Worm (Caenorhabditis elegans) whole organism, L4 larva: Measurements from ENCODE around the gene C49A9.2.

ENCODE experiments used
- D1046.2 ChIP-seq: fragments of 200-800 bp; sonication (Bioruptor generic); IDR thresholded peaks from 2 replicates; pipeline ENCODE4 v1.3.6; 2022; ENCODE audit warnings: missing genetic modification characterization, missing compliant biosample characterization
- F10B5.3 ChIP-seq: sonication (generic microtip); optimal IDR thresholded peaks from 2 replicates; lab custom pipeline; 2016; ENCODE audit warnings: mild to moderate bottlenecking, missing genetic modification characterization, missing compliant biosample characterization
- Y5F2A.4 ChIP-seq: fragments of 200-800 bp; sonication (Bioruptor generic); optimal IDR thresholded peaks from 2 replicates; lab custom pipeline; 2018; ENCODE audit warnings: mild to moderate bottlenecking, missing genetic modification characterization, missing compliant biosample characterization
- arid-1 ChIP-seq: fragments of 200-800 bp; sonication (Bioruptor generic); conservative IDR thresholded peaks from 2 replicates; pipeline ENCODE4 v1.3.6; 2022; ENCODE audit warnings: missing genetic modification reagents, missing genetic modification characterization, missing compliant biosample characterization
- attf-4 ChIP-seq: sonication (generic microtip); optimal IDR thresholded peaks from 3 replicates; lab custom pipeline; 2017; ENCODE audit warnings: missing biosample characterization, missing genetic modification characterization
- ceh-62 ChIP-seq: sonication (generic microtip); optimal IDR thresholded peaks from 2 replicates; lab custom pipeline; 2017; ENCODE audit warnings: missing biosample characterization, missing genetic modification characterization
- ces-1 ChIP-seq: fragments of 150-350 bp; sonication (generic microtip); optimal IDR thresholded peaks from 4 replicates; lab custom pipeline; 2014; ENCODE audit warnings: missing biosample characterization, missing genetic modification reagents, missing genetic modification characterization
- daf-12 ChIP-seq: fragments of 150-350 bp; optimal IDR thresholded peaks from 2 replicates; lab custom pipeline; 2014; ENCODE audit warnings: missing biosample characterization, missing genetic modification reagents, missing genetic modification characterization
- daf-16 ChIP-seq, 3 experiments: sonication (generic microtip); optimal IDR thresholded peaks; 2 replicates each; lab custom pipeline; 2016 to 2017; ENCODE audit warnings: missing genetic modification characterization in 3 of 3, missing genetic modification reagents in 3 of 3, mild to moderate bottlenecking in 2 of 3, missing compliant biosample characterization in 2 of 3, missing biosample characterization in 1 of 3, moderate library complexity in 1 of 3
- daf-19 ChIP-seq: fragments of 200-800 bp; sonication (Bioruptor generic); conservative IDR thresholded peaks from 2 replicates; pipeline ENCODE4 v1.3.6; 2022; ENCODE audit warnings: missing genetic modification characterization, missing compliant biosample characterization
- daf-8 ChIP-seq: fragments of 200-800 bp; sonication (Bioruptor generic); IDR thresholded peaks from 2 replicates; pipeline ENCODE4 v1.3.6; 2022; ENCODE audit warnings: missing genetic modification characterization, missing compliant biosample characterization
- dmd-6 ChIP-seq: fragments of 200-800 bp; sonication (Bioruptor generic); IDR thresholded peaks from 2 replicates; pipeline ENCODE4 v1.3.6; 2022; ENCODE audit warnings: missing genetic modification reagents, missing genetic modification characterization, missing compliant biosample characterization
- dmd-9 ChIP-seq: fragments of 200-800 bp; sonication (Bioruptor generic); IDR thresholded peaks from 2 replicates; pipeline ENCODE4 v1.3.6; 2022; ENCODE audit warnings: missing genetic modification reagents, missing genetic modification characterization, missing compliant biosample characterization
- dpl-1 ChIP-seq: fragments of 150-350 bp; optimal IDR thresholded peaks from 2 replicates; lab custom pipeline; 2014; ENCODE audit warnings: missing biosample characterization, missing genetic modification reagents, missing genetic modification characterization
- hlh-11 ChIP-seq: fragments of 200-800 bp; sonication (Bioruptor generic); optimal IDR thresholded peaks from 2 replicates; lab custom pipeline; 2018; ENCODE audit warnings: mild to moderate bottlenecking, missing genetic modification characterization, missing compliant biosample characterization
- lim-7 ChIP-seq: fragments of 200-800 bp; sonication (Bioruptor generic); IDR thresholded peaks from 2 replicates; pipeline ENCODE4 v1.3.6; 2022; ENCODE audit warnings: missing genetic modification characterization, missing compliant biosample characterization
- lin-1 ChIP-seq: fragments of 200-800 bp; sonication (Bioruptor generic); IDR thresholded peaks from 2 replicates; pipeline ENCODE4 v1.3.6; 2022; ENCODE audit warnings: missing genetic modification reagents, missing genetic modification characterization, missing compliant biosample characterization
- lin-13 ChIP-seq: fragments of 150-350 bp; optimal IDR thresholded peaks from 2 replicates; lab custom pipeline; 2014; ENCODE audit warnings: missing biosample characterization, missing genetic modification reagents, missing genetic modification characterization
- lin-15B ChIP-seq: fragments of 150-350 bp; sonication (generic microtip); optimal IDR thresholded peaks from 3 replicates; lab custom pipeline; 2014; ENCODE audit warnings: missing biosample characterization, missing genetic modification characterization
- lin-38 ChIP-seq: fragments of 200-800 bp; sonication (Bioruptor generic); IDR thresholded peaks from 2 replicates; pipeline ENCODE4 v1.3.6; 2022; ENCODE audit warnings: missing genetic modification reagents, missing genetic modification characterization, missing compliant biosample characterization
- lin-39 ChIP-seq: fragments of 150-350 bp; optimal IDR thresholded peaks from 2 replicates; lab custom pipeline; 2014; ENCODE audit warnings: missing biosample characterization, missing genetic modification reagents, missing genetic modification characterization
- madf-5 ChIP-seq, 2 experiments: fragments of 200-800 bp; sonication (Bioruptor generic); IDR thresholded peaks; 2 replicates each; pipeline ENCODE4 v1.3.6; 2022; ENCODE audit warnings: missing compliant biosample characterization in 2 of 2, missing genetic modification characterization in 2 of 2
- mep-1 ChIP-seq: fragments of 150-350 bp; sonication (generic microtip); optimal IDR thresholded peaks from 3 replicates; lab custom pipeline; 2014; ENCODE audit warnings: missing biosample characterization, missing genetic modification characterization
- mxl-3 ChIP-seq: fragments of 200-800 bp; sonication (Bioruptor generic); optimal IDR thresholded peaks from 2 replicates; lab custom pipeline; 2018; ENCODE audit warnings: mild to moderate bottlenecking, missing genetic modification characterization, missing compliant biosample characterization
- nhr-11 ChIP-seq: fragments of 150-350 bp; optimal IDR thresholded peaks from 2 replicates; lab custom pipeline; 2014; ENCODE audit warnings: missing biosample characterization, missing genetic modification characterization
- nhr-28 ChIP-seq: fragments of 150-350 bp; optimal IDR thresholded peaks from 2 replicates; lab custom pipeline; 2014; ENCODE audit warnings: missing biosample characterization, missing genetic modification characterization
- nhr-48 ChIP-seq: sonication (generic microtip); optimal IDR thresholded peaks from 2 replicates; lab custom pipeline; 2016; ENCODE audit warnings: mild to moderate bottlenecking, missing genetic modification characterization, missing compliant biosample characterization
- nhr-6 ChIP-seq: fragments of 150-350 bp; optimal IDR thresholded peaks from 2 replicates; lab custom pipeline; 2014; ENCODE audit warnings: missing biosample characterization, missing genetic modification characterization
- nhr-76 ChIP-seq: fragments of 150-350 bp; optimal IDR thresholded peaks from 2 replicates; lab custom pipeline; 2014; ENCODE audit warnings: missing biosample characterization, missing genetic modification characterization
- saeg-2 ChIP-seq: fragments of 200-800 bp; sonication (Bioruptor generic); IDR thresholded peaks from 2 replicates; pipeline ENCODE4 v1.3.6; 2022; ENCODE audit warnings: missing genetic modification reagents, missing genetic modification characterization, missing compliant biosample characterization
- sdz-12 ChIP-seq: fragments of 200-800 bp; sonication (Bioruptor generic); optimal IDR thresholded peaks from 2 replicates; lab custom pipeline; 2018; ENCODE audit warnings: mild to moderate bottlenecking, missing genetic modification characterization, missing compliant biosample characterization
- spr-1 ChIP-seq: sonication (generic microtip); optimal IDR thresholded peaks from 2 replicates; lab custom pipeline; 2016; ENCODE audit warnings: mild to moderate bottlenecking, missing genetic modification characterization, missing compliant biosample characterization
- spr-3 ChIP-seq: fragments of 200-800 bp; sonication (Bioruptor generic); optimal IDR thresholded peaks from 2 replicates; lab custom pipeline; 2018; ENCODE audit warnings: mild to moderate bottlenecking, missing genetic modification characterization, missing compliant biosample characterization
- tag-97 ChIP-seq: fragments of 200-800 bp; sonication (Bioruptor generic); IDR thresholded peaks from 2 replicates; pipeline ENCODE4 v1.3.6; 2022; ENCODE audit warnings: missing genetic modification characterization, missing compliant biosample characterization
- unc-130 ChIP-seq: sonication (generic microtip); optimal IDR thresholded peaks from 2 replicates; lab custom pipeline; 2016; ENCODE audit warnings: missing genetic modification reagents, missing genetic modification characterization, missing compliant biosample characterization
- unc-62 ChIP-seq, 3 experiments: fragments of 150-350 bp in 1 of 3; sonication (generic microtip); optimal IDR thresholded peaks in 2 of 3; peaks in 1 of 3; 1 replicate in 1 of 3; 2 replicates in 2 of 3; lab custom pipeline; 2014 to 2017; ENCODE audit warnings: missing biosample characterization in 3 of 3, missing genetic modification characterization in 3 of 3, missing genetic modification reagents in 3 of 3, missing genotype in 1 of 3
- zfp-2 ChIP-seq: sonication (generic microtip); optimal IDR thresholded peaks from 2 replicates; lab custom pipeline; 2016; ENCODE audit warnings: mild to moderate bottlenecking, missing genetic modification characterization, missing compliant biosample characterization
- zip-2 ChIP-seq: fragments of 150-350 bp; optimal IDR thresholded peaks from 2 replicates; lab custom pipeline; 2014; ENCODE audit warnings: missing biosample characterization, missing genetic modification characterization
- ztf-11 ChIP-seq: fragments of 150-350 bp; optimal IDR thresholded peaks from 2 replicates; lab custom pipeline; 2014; ENCODE audit warnings: missing biosample characterization, missing genetic modification characterization

Gene C49A9.2

ce11 chrIV:6232769-6233290 lies 7.6 kb downstream of the C49A9.2 start, which contains the start of gene F58F9.3 (continued):
- TF ChIP-seq daf-12 (tag; lab: Kevin White, UChicago): no peak
- no peak for TF ChIP-seq dpl-1 (GFP tag; lab: Kevin White, UChicago)
- no peak for TF ChIP-seq daf-16 (GFP tag; optimal IDR thresholded peaks at IDR 0.05; lab: Kevin White, UChicago)
- peak; percentile 79 for TF ChIP-seq daf-16 (tag; optimal IDR thresholded peaks at IDR 0.05; lab: Kevin White, UChicago)
- TF ChIP-seq daf-8 (GFP tag; lab: Robert Waterston, UW): no peak
- TF ChIP-seq madf-5 (GFP tag; IDR thresholded peaks at IDR 0.05; lab: Robert Waterston, UW): no peak
- TF ChIP-seq attf-4 (tag; lab: Kevin White, UChicago): no peak
- no peak for TF ChIP-seq spr-1 (tag; lab: Kevin White, UChicago)
- TF ChIP-seq ceh-62: no peak
- peak; percentile 48 for TF ChIP-seq nhr-28
- peak in 1 of 2 experiments; percentile 88 for TF ChIP-seq unc-62 (GFP tag; optimal IDR thresholded peaks at IDR 0.05 in 1 of 2; lab: Kevin White, UChicago)
- no peak for TF ChIP-seq unc-62 (tag; optimal IDR thresholded peaks at IDR 0.05; lab: Kevin White, UChicago)
- TF ChIP-seq zfp-2: no peak
- no peak for TF ChIP-seq lin-1
- no peak for TF ChIP-seq nhr-11
- TF ChIP-seq lin-13 (GFP tag; lab: Kevin White, UChicago): no peak
- TF ChIP-seq unc-130 (GFP tag; lab: Kevin White, UChicago): no peak
- no peak for TF ChIP-seq lim-7
- no peak for TF ChIP-seq saeg-2 (GFP tag; lab: Robert Waterston, UW)
- no peak for TF ChIP-seq ztf-11 (tag; lab: Kevin White, UChicago)

- TF ChIP-seq dmd-6 (GFP tag; lab: Robert Waterston, UW): no peak
- TF ChIP-seq daf-19 (GFP tag; lab: Robert Waterston, UW): no peak
- TF ChIP-seq F10B5.3 (tag; lab: Kevin White, UChicago): no peak
- TF ChIP-seq arid-1 (GFP tag; lab: Robert Waterston, UW): no peak
- no peak for TF ChIP-seq tag-97 (GFP tag; lab: Robert Waterston, UW)
- no peak for TF ChIP-seq nhr-48 (tag; lab: Kevin White, UChicago)
- no peak for TF ChIP-seq dmd-9
- TF ChIP-seq D1046.2 (GFP tag; lab: Robert Waterston, UW): no peak
- TF ChIP-seq spr-3 (GFP tag; lab: Kevin White, UChicago): no peak
- no peak for TF ChIP-seq madf-5 (GFP tag; IDR thresholded peaks at IDR 0.05; lab: Robert Waterston, UW)
- TF ChIP-seq mxl-3 (GFP tag; lab: Kevin White, UChicago): no peak
- no peak for TF ChIP-seq ztf-11 (tag; lab: Kevin White, UChicago)
- TF ChIP-seq hlh-11 (tag; lab: Kevin White, UChicago): no peak
- TF ChIP-seq lin-38 (GFP tag; lab: Robert Waterston, UW): no peak
- no peak for TF ChIP-seq lin-15B (tag; lab: Kevin White, UChicago)
- TF ChIP-seq, all 104 proteins: peak for 0
Observed at ce11 chrIV:6237508-6238227, 12.4 kb downstream of the C49A9.2 start, which contains the start of the genes F58F9.6 and F58F9.8. Gene F58F9.6, minus strand, starts transcription at chrIV:6237608. Gene F58F9.8, plus strand, starts transcription at chrIV:6238177.

DNA sequence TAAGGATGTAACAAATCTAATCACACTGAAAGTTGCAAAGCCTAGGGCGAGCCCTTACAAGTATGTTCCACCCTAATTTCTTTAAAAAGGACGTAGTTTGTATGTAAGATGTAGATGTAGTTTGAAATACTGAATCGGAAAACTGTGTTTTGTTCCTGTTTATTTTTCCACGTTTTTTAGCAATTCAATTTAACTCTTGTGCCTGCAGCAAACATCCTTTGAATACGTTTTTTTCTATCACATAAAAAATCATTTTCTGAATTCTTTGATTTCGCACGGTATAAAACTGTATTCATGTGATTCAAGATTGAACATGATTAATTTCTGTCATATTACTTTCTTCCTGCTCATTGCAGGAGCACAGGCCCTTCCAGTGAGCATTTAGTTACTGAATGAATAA lies 14.8 kb downstream of the C49A9.2 start, which contains the start of gene F58F9.9:
Gene F58F9.9 (plus strand): TSS at position 301 of the 400 bp plus-strand sequence.
- TF ChIP-seq sdz-12 (GFP tag; lab: Kevin White, UChicago) (no peak), nhr-6 (tag; lab: Kevin White, UChicago) (no peak), lin-1 (no peak), lin-39 (tag; lab: Kevin White, UChicago) (no peak), daf-19 (GFP tag; lab: Robert Waterston, UW) (no peak), ces-1 (GFP tag; lab: Kevin White, UChicago) (no peak), nhr-76 (no peak), Y5F2A.4 (GFP tag; lab: Kevin White, UChicago) (no peak), mxl-3 (GFP tag; lab: Kevin White, UChicago) (no peak), F10B5.3 (tag; lab: Kevin White, UChicago) (no peak), ztf-11 (tag; lab: Kevin White, UChicago) (no peak), hlh-11 (tag; lab: Kevin White, UChicago) (no peak), zip-2 (tag; lab: Kevin White, UChicago) (no peak), saeg-2 (GFP tag; lab: Robert Waterston, UW) (no peak), mep-1 (tag; lab: Kevin White, UChicago) (no peak), zfp-2 (no peak)
